Worm (Caenorhabditis elegans): ENCODE data around the gene Y75B8A.34.

Gene Y75B8A.34

ce11 chrIII:12369476-12369875, 10.1 kb downstream of the Y75B8A.34 start (continued):
- TF ChIP-seq zip-2 (tag; optimal IDR thresholded peaks at IDR 0.05) (no peak), snpc-4 (tag; optimal IDR thresholded peaks at IDR 0.05) (no peak), nhr-28 (tag; optimal IDR thresholded peaks at IDR 0.05) (no peak), zfp-3 (GFP tag; conservative IDR thresholded peaks at IDR 0.05) (no peak), ctbp-1 (GFP tag; IDR thresholded peaks at IDR 0.05) (no peak), lin-38 (GFP tag; IDR thresholded peaks at IDR 0.05) (peak; percentile 37; the same call in 1 of the 2 replicates), Y5F2A.4 (GFP tag; optimal IDR thresholded peaks at IDR 0.05) (no peak), egl-27 (tag; optimal IDR thresholded peaks at IDR 0.05) (no peak), R02D3.7 (tag; optimal IDR thresholded peaks at IDR 0.05) (no peak), nhr-25 (tag; optimal IDR thresholded peaks at IDR 0.05; ENCODE audit: borderline replicate concordance, insufficient read depth) (no peak), mes-2 (tag; optimal IDR thresholded peaks at IDR 0.05; ENCODE audit: poor library complexity, severe bottlenecking) (peak; percentile 67), ztf-11 (tag; optimal IDR thresholded peaks at IDR 0.05) (no peak), vab-7 (GFP tag; IDR thresholded peaks at IDR 0.05) (no peak), tra-1 (GFP tag; IDR thresholded peaks at IDR 0.05) (no peak), dmd-8 (GFP tag; IDR thresholded peaks at IDR 0.05) (no peak), lsy-2 (tag; optimal IDR thresholded peaks at IDR 0.05) (no peak), pha-4 (GFP tag; IDR thresholded peaks at IDR 0.05) (no peak), pha-4 (tag; optimal IDR thresholded peaks at IDR 0.05) (no peak), daf-12 (tag; optimal IDR thresholded peaks at IDR 0.05) (no peak), nhr-11 (tag; optimal IDR thresholded peaks at IDR 0.05) (no peak), madf-5 (GFP tag; IDR thresholded peaks at IDR 0.05) (no peak), zip-11 (GFP tag; IDR thresholded peaks at IDR 0.05) (no peak), mep-1 (tag; optimal IDR thresholded peaks at IDR 0.05) (no peak), hif-1 (tag; optimal IDR thresholded peaks at IDR 0.05) (no peak), set-16 (GFP tag; IDR thresholded peaks at IDR 0.05) (no peak), daf-19 (GFP tag; conservative IDR thresholded peaks at IDR 0.05) (no peak), T26A8.4 (GFP tag; IDR thresholded peaks at IDR 0.05) (no peak; the same call in 1 of the 2 replicates), snpc-1.2 (GFP tag; IDR thresholded peaks at IDR 0.05) (no peak), sdz-12 (GFP tag; optimal IDR thresholded peaks at IDR 0.05) (no peak), zfp-2 (tag; optimal IDR thresholded peaks at IDR 0.05) (no peak), nhr-42 (GFP tag; IDR thresholded peaks at IDR 0.05) (no peak), spr-1 (tag; optimal IDR thresholded peaks at IDR 0.05) (peak; percentile 6), lin-29 (GFP tag; IDR thresholded peaks at IDR 0.05) (no peak), Y75B8A.6 (GFP tag; IDR thresholded peaks at IDR 0.05) (no peak), nhr-10 (tag; optimal IDR thresholded peaks at IDR 0.05) (no peak), mxl-3 (GFP tag; optimal IDR thresholded peaks at IDR 0.05) (no peak), ces-1 (GFP tag; optimal IDR thresholded peaks at IDR 0.05) (no peak), F44E2.7 (GFP tag; IDR thresholded peaks at IDR 0.05) (no peak), hmg-1.1 (GFP tag; IDR thresholded peaks at IDR 0.05) (peak; percentile 62; the same call in 1 of the 2 replicates), pqm-1 (tag; optimal IDR thresholded peaks at IDR 0.05) (no peak), ceh-28 (tag; optimal IDR thresholded peaks at IDR 0.05) (no peak), lir-3 (tag; optimal IDR thresholded peaks at IDR 0.05) (no peak), nhr-102 (tag; optimal IDR thresholded peaks at IDR 0.05) (no peak), lim-7 (GFP tag; IDR thresholded peaks at IDR 0.05) (no peak), lin-15B (tag; optimal IDR thresholded peaks at IDR 0.05) (no peak), lin-13 (GFP tag; optimal IDR thresholded peaks at IDR 0.05) (no peak), ztf-7 (tag; optimal IDR thresholded peaks at IDR 0.05) (no peak), Y105C5A.15 (GFP tag; IDR thresholded peaks at IDR 0.05) (no peak), F10B5.3 (tag; optimal IDR thresholded peaks at IDR 0.05) (no peak), mdl-1 (tag; optimal IDR thresholded peaks at IDR 0.05) (peak in 1 of 2 experiments; percentile 9), aha-1 (tag) (peak; percentile 94), rbr-2 (tag; optimal IDR thresholded peaks at IDR 0.05) (no peak), ama-1 (optimal IDR thresholded peaks at IDR 0.05) (no peak)

Measured in whole organism, L4 larva.